Worm (Caenorhabditis elegans) whole organism, L1 larva: ENCODE measurements around the gene ZK669.5.
A peak's percentile ranks its signal among the peaks of the same experiment; 100 is the strongest.

Source experiments
- C04F5.9 ChIP-seq: sonication (generic microtip); optimal IDR thresholded peaks from 2 replicates; lab custom pipeline; 2016; ENCODE audit warnings: missing genetic modification characterization, missing compliant biosample characterization
- C16A3.4 ChIP-seq: fragments of 150-350 bp; optimal IDR thresholded peaks from 2 replicates; lab custom pipeline; 2014; ENCODE audit warnings: missing biosample characterization, missing genetic modification characterization
- F16B12.6 ChIP-seq: fragments of 150-350 bp; optimal IDR thresholded peaks from 2 replicates; lab custom pipeline; 2014; ENCODE audit warnings: missing biosample characterization, missing genetic modification characterization
- blmp-1 ChIP-seq: fragments of 150-350 bp; optimal IDR thresholded peaks from 2 replicates; lab custom pipeline; 2014; ENCODE audit warnings: missing biosample characterization, missing genetic modification characterization
- ceh-8 ChIP-seq: fragments of 200-800 bp; sonication (Bioruptor generic); optimal IDR thresholded peaks from 2 replicates; lab custom pipeline; 2018; ENCODE audit warnings: mild to moderate bottlenecking, missing genetic modification characterization, moderate library complexity, missing compliant biosample characterization
- ceh-90 ChIP-seq: sonication (generic microtip); optimal IDR thresholded peaks from 2 replicates; lab custom pipeline; 2016; ENCODE audit warnings: missing genetic modification characterization, missing compliant biosample characterization
- dpl-1 ChIP-seq, 3 experiments: fragments of 150-350 bp in 2 of 3; sonication (generic microtip) in 1 of 3; optimal IDR thresholded peaks; 2 replicates each; lab custom pipeline; 2014 to 2017; ENCODE audit warnings: missing biosample characterization in 3 of 3, missing genetic modification characterization in 3 of 3, missing genetic modification reagents in 3 of 3
- egl-27 ChIP-seq, 2 experiments: fragments of 150-350 bp in 1 of 2; sonication (generic microtip); optimal IDR thresholded peaks; 3 replicates each; lab custom pipeline; 2017 to 2018; ENCODE audit warnings: missing biosample characterization in 2 of 2, missing genetic modification characterization in 2 of 2, missing genetic modification reagents in 2 of 2
- elt-2 ChIP-seq: sonication (generic microtip); optimal IDR thresholded peaks from 2 replicates; lab custom pipeline; 2016; ENCODE audit warnings: missing genetic modification characterization, mild to moderate bottlenecking, inconsistent platforms, missing compliant biosample characterization, missing genetic modification reagents
- elt-3 ChIP-seq, 6 experiments: fragments of 150-350 bp in 1 of 6; sonication (generic microtip); optimal IDR thresholded peaks; 2 replicates each; lab custom pipeline; 2017 to 2018; ENCODE audit warnings: missing biosample characterization in 6 of 6, missing genetic modification characterization in 6 of 6, inconsistent platforms in 1 of 6
- ets-5 ChIP-seq: fragments of 200-800 bp; sonication (Bioruptor generic); IDR thresholded peaks from 2 replicates; pipeline ENCODE4 v1.3.6; 2022; ENCODE audit warnings: missing genetic modification characterization, missing compliant biosample characterization
- fos-1 ChIP-seq: fragments of 150-350 bp; optimal IDR thresholded peaks from 2 replicates; lab custom pipeline; 2014; ENCODE audit warnings: missing biosample characterization, missing genetic modification characterization
- hlh-4 ChIP-seq: sonication (generic microtip); optimal IDR thresholded peaks from 2 replicates; lab custom pipeline; 2016; ENCODE audit warnings: mild to moderate bottlenecking, missing genetic modification characterization, missing compliant biosample characterization
- irx-1 ChIP-seq: sonication (generic microtip); optimal IDR thresholded peaks from 2 replicates; lab custom pipeline; 2016; ENCODE audit warnings: missing genetic modification characterization, missing compliant biosample characterization
- jun-1 ChIP-seq: fragments of 150-350 bp; optimal IDR thresholded peaks from 2 replicates; lab custom pipeline; 2014; ENCODE audit warnings: missing biosample characterization, missing genetic modification reagents, missing genetic modification characterization
- lin-14 ChIP-seq: fragments of 200-800 bp; sonication (Bioruptor generic); optimal IDR thresholded peaks from 2 replicates; lab custom pipeline; 2018; ENCODE audit warnings: mild to moderate bottlenecking, missing genetic modification characterization, moderate library complexity, missing compliant biosample characterization
- lin-15B ChIP-seq: fragments of 150-350 bp; sonication (generic microtip); optimal IDR thresholded peaks from 3 replicates; lab custom pipeline; 2014; ENCODE audit warnings: missing biosample characterization, missing genetic modification characterization
- lin-35 ChIP-seq, 2 experiments: fragments of 150-350 bp; optimal IDR thresholded peaks; 2 replicates each; lab custom pipeline; 2014; ENCODE audit warnings: missing biosample characterization in 2 of 2, missing genetic modification characterization in 2 of 2, missing genetic modification reagents in 2 of 2
- lir-3 ChIP-seq: sonication (generic microtip); optimal IDR thresholded peaks from 2 replicates; lab custom pipeline; 2016; ENCODE audit warnings: mild to moderate bottlenecking, missing genetic modification characterization, moderate library complexity, missing compliant biosample characterization; ENCODE audit not compliant: poor library complexity
- lsy-2 ChIP-seq, 2 experiments: fragments of 150-350 bp; optimal IDR thresholded peaks; 2 replicates each; lab custom pipeline; 2014; ENCODE audit warnings: missing biosample characterization in 2 of 2, missing genetic modification characterization in 2 of 2
- mab-9 ChIP-seq: fragments of 200-800 bp; sonication (Bioruptor generic); IDR thresholded peaks from 2 replicates; pipeline ENCODE4 v1.3.6; 2022; ENCODE audit warnings: missing genetic modification reagents, missing genetic modification characterization, missing compliant biosample characterization
- mef-2 ChIP-seq: fragments of 150-350 bp; optimal IDR thresholded peaks from 2 replicates; lab custom pipeline; 2014; ENCODE audit warnings: missing biosample characterization, missing genetic modification characterization
- mep-1 ChIP-seq: fragments of 150-350 bp; optimal IDR thresholded peaks from 2 replicates; lab custom pipeline; 2014; ENCODE audit warnings: missing biosample characterization, missing genetic modification characterization
- nhr-12 ChIP-seq: sonication (generic microtip); optimal IDR thresholded peaks from 2 replicates; lab custom pipeline; 2017; ENCODE audit warnings: missing biosample characterization, missing genetic modification characterization
- nhr-20 ChIP-seq: sonication (generic microtip); optimal IDR thresholded peaks from 2 replicates; lab custom pipeline; 2016; ENCODE audit warnings: mild to moderate bottlenecking, missing genetic modification characterization, missing compliant biosample characterization
- nhr-237 ChIP-seq: fragments of 150-350 bp; optimal IDR thresholded peaks from 2 replicates; lab custom pipeline; 2014; ENCODE audit warnings: missing biosample characterization, missing genetic modification characterization
- nhr-85 ChIP-seq: sonication (generic microtip); peaks from one replicate; lab custom pipeline; 2016; ENCODE audit warnings: missing genetic modification characterization, inconsistent platforms, missing compliant biosample characterization
- nhr-90 ChIP-seq: sonication (generic microtip); optimal IDR thresholded peaks from 2 replicates; lab custom pipeline; 2016; ENCODE audit warnings: mild to moderate bottlenecking, missing genetic modification characterization, missing compliant biosample characterization; ENCODE audit not compliant: poor library complexity
- snu-23 ChIP-seq: sonication (generic microtip); optimal IDR thresholded peaks from 2 replicates; lab custom pipeline; 2016; ENCODE audit warnings: missing genetic modification characterization, missing compliant biosample characterization
- sox-4 ChIP-seq: sonication (generic microtip); optimal IDR thresholded peaks from 2 replicates; lab custom pipeline; 2016; ENCODE audit warnings: missing genetic modification characterization, missing compliant biosample characterization
- tbx-2 ChIP-seq: sonication (generic microtip); optimal IDR thresholded peaks from 2 replicates; lab custom pipeline; 2016; ENCODE audit warnings: missing genetic modification characterization, missing compliant biosample characterization
- unc-130 ChIP-seq: fragments of 150-350 bp; optimal IDR thresholded peaks from 2 replicates; lab custom pipeline; 2017; ENCODE audit warnings: missing biosample characterization, missing genetic modification characterization, inconsistent platforms
- unc-30 ChIP-seq: sonication (generic microtip); optimal IDR thresholded peaks from 2 replicates; lab custom pipeline; 2017; ENCODE audit warnings: missing biosample characterization, missing genetic modification characterization
- unc-62 ChIP-seq: fragments of 150-350 bp; optimal IDR thresholded peaks from 2 replicates; lab custom pipeline; 2014; ENCODE audit warnings: missing biosample characterization, missing genetic modification reagents, missing genetic modification characterization
- unc-86 ChIP-seq: sonication (generic microtip); optimal IDR thresholded peaks from 2 replicates; lab custom pipeline; 2016; ENCODE audit warnings: missing genetic modification characterization, missing compliant biosample characterization
- vab-15 ChIP-seq: sonication (generic microtip); optimal IDR thresholded peaks from 2 replicates; lab custom pipeline; 2017; ENCODE audit warnings: missing genotype, mild to moderate bottlenecking, missing genetic modification characterization, missing compliant biosample characterization
- xbp-1 ChIP-seq: sonication (generic microtip); optimal IDR thresholded peaks from 2 replicates; lab custom pipeline; 2016; ENCODE audit warnings: missing genetic modification characterization, missing compliant biosample characterization
- zip-4 ChIP-seq: fragments of 200-800 bp; sonication (Bioruptor generic); optimal IDR thresholded peaks from 2 replicates; lab custom pipeline; 2018; ENCODE audit warnings: mild to moderate bottlenecking, missing genetic modification characterization, moderate library complexity, missing compliant biosample characterization
- ztf-11 ChIP-seq, 2 experiments: sonication (generic microtip); optimal IDR thresholded peaks; 2 replicates each; lab custom pipeline; 2016 to 2017; ENCODE audit warnings: missing genetic modification characterization in 2 of 2, missing biosample characterization in 1 of 2, missing compliant biosample characterization in 1 of 2
- ztf-4 ChIP-seq: fragments of 150-350 bp; optimal IDR thresholded peaks from 2 replicates; lab custom pipeline; 2014; ENCODE audit warnings: missing biosample characterization, missing genetic modification characterization

ZK669.5 gene

DNA sequence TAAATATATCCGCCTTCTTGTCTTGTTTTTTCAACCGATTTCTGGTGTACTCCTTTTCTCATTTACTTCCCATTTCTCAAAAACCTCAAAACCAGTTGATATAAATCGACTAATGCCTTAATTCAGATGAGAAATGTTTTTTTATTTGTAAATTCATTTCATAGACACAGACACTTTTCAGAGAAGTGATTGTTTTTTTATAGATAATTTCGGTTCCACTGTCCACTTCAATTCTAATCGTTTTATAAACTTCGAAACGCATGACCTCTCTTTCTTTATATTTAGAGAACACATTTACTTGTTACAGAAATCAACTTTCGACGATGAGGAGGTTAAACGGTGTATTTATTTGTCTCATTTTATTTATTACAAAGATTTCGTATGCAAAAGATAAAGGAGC, 5.8 kb downstream of the ZK669.5 start, which contains the start of gene ZK669.3:
ZK669.3 (plus strand) TSS at position 301 of the 400 bp plus-strand sequence.
- no peak for TF ChIP-seq mab-9
- TF ChIP-seq elt-3 (tag; optimal IDR thresholded peaks at IDR 0.05; lab: Kevin White, UChicago): peak in 1 of 6 experiments; percentile 1

DNA sequence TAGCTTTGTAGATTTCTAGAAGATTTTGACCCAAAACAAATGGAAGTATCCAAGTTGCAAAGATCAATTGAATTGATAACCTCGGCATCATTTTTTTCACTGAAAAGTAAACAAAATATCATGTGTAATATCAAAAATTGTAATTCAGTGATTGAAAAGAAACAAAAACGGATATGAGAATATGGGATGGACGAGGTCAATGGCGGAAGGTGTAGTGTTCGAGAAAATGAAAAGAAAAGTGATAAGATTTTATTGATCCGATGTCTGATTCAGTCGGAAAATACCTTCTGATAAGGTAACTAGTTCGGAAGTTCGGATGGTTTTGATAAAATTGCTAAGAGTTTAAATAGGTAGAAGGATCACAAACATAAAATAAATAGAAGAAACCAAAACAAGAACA, 8.6 kb downstream of the ZK669.5 start, which contains the start of gene ZK669.2:
ZK669.2 (minus strand) TSS at position 101 of the 400 bp plus-strand sequence.
- TF ChIP-seq C04F5.9 (no peak), jun-1 (no peak), lin-14 (GFP tag; lab: Kevin White, UChicago) (peak; percentile 18), fos-1 (tag; lab: Kevin White, UChicago) (no peak), elt-2 (tag; lab: Kevin White, UChicago) (no peak), irx-1 (no peak), unc-86 (tag; lab: Kevin White, UChicago) (no peak), nhr-20 (tag; lab: Kevin White, UChicago) (no peak), hlh-4 (tag; lab: Kevin White, UChicago) (no peak), elt-3 (tag; optimal IDR thresholded peaks at IDR 0.05; lab: Kevin White, UChicago) (peak in 1 of 6 experiments; percentile 26), ztf-4 (tag; lab: Kevin White, UChicago) (no peak), unc-62 (no peak), blmp-1 (tag; lab: Kevin White, UChicago) (peak; percentile 81), ets-5 (GFP tag; lab: Robert Waterston, UW) (no peak), F16B12.6 (tag; lab: Kevin White, UChicago) (no peak), zip-4 (GFP tag; lab: Kevin White, UChicago) (no peak), mef-2 (tag; lab: Kevin White, UChicago) (no peak), ceh-8 (GFP tag; lab: Kevin White, UChicago) (no peak)

DNA sequence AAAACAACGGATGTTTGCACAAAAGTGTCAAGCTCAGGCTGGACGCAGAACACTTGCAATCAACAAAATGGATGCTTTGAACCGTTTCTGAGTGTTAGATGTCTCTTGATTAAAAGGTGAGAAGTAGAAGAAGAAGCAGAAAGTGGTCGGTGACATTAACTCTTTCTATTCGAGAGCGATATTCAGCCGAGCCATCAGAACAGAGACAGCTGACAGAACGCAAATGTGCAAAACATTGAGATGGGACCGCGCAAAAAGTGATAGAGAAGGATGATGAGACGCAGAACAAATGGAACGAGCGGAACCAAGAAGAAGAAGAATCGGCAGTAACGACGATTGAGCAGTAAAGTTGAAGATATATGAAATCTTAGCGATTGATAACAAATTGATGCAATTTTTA, 11.1 kb downstream of the ZK669.5 start:
- no peak for TF ChIP-seq sox-4 (tag; lab: Kevin White, UChicago)
- TF ChIP-seq tbx-2 (tag; lab: Kevin White, UChicago): no peak
- TF ChIP-seq dpl-1 (GFP tag; optimal IDR thresholded peaks at IDR 0.05; lab: Kevin White, UChicago): no peak
- no peak for TF ChIP-seq vab-15 (tag; lab: Kevin White, UChicago)
- no peak for TF ChIP-seq ceh-90 (tag; lab: Kevin White, UChicago)
- no peak for TF ChIP-seq unc-30 (tag; lab: Kevin White, UChicago)
- TF ChIP-seq ztf-11 (tag; optimal IDR thresholded peaks at IDR 0.05; lab: Kevin White, UChicago): no peak
- no peak for TF ChIP-seq nhr-90 (tag; lab: Kevin White, UChicago)
- no peak for TF ChIP-seq nhr-12 (tag; lab: Kevin White, UChicago)
- no peak for TF ChIP-seq lir-3 (tag; lab: Kevin White, UChicago)
- TF ChIP-seq lin-15B (tag; lab: Kevin White, UChicago): no peak
- no peak for TF ChIP-seq C04F5.9
- TF ChIP-seq egl-27 (tag; optimal IDR thresholded peaks at IDR 0.05; lab: Kevin White, UChicago): no peak
- TF ChIP-seq nhr-85 (tag; lab: Kevin White, UChicago): no peak
- no peak for TF ChIP-seq blmp-1 (tag; lab: Kevin White, UChicago)
- TF ChIP-seq unc-130 (tag; lab: Kevin White, UChicago): no peak
- no peak for TF ChIP-seq lin-35 (GFP tag; optimal IDR thresholded peaks at IDR 0.05; lab: Kevin White, UChicago)
- TF ChIP-seq snu-23 (GFP tag; lab: Kevin White, UChicago): no peak

DNA sequence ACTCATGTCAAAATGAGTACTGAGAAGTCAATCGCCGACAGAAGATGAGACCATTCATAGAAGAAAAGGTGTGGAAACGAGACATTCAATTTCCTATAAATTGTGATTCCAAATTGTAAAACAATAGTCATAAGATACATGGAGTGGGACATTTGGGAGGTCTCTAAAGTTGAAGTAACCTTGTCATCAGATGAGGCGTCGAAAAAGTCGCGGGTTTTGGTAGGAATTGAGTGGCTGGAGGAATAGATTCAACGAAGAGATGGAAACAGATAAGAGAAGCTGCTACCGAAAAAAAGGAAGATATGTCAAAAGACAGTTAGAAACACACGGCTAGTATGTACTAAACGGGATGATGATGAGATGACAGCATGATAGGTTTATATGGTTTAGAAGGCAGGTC, 16.0 kb downstream of the ZK669.5 start:
- peak; percentile 37 for TF ChIP-seq blmp-1 (tag; lab: Kevin White, UChicago)
- TF ChIP-seq lsy-2 (tag; optimal IDR thresholded peaks at IDR 0.05; lab: Kevin White, UChicago): peak in 1 of 2 experiments; percentile 8
- peak; percentile 85 for TF ChIP-seq nhr-85 (tag; lab: Kevin White, UChicago)
- peak; percentile 4 for TF ChIP-seq C16A3.4
- TF ChIP-seq mep-1 (tag; lab: Kevin White, UChicago): peak; percentile 27
- TF ChIP-seq xbp-1 (tag; lab: Kevin White, UChicago): no peak
- no peak for TF ChIP-seq ceh-8 (GFP tag; lab: Kevin White, UChicago)
- peak; percentile 36 for TF ChIP-seq nhr-20 (tag; lab: Kevin White, UChicago)
- TF ChIP-seq nhr-90 (tag; lab: Kevin White, UChicago): peak; percentile 28
- peak; percentile 71 for TF ChIP-seq lin-14 (GFP tag; lab: Kevin White, UChicago)
- TF ChIP-seq nhr-237 (tag; lab: Kevin White, UChicago): no peak
- no peak for TF ChIP-seq ets-5 (GFP tag; lab: Robert Waterston, UW)
- peak; percentile 52 for TF ChIP-seq snu-23 (GFP tag; lab: Kevin White, UChicago)
- no peak for TF ChIP-seq hlh-4 (tag; lab: Kevin White, UChicago)
- TF ChIP-seq, all 84 proteins: peak for 9
